Fruit fly (Drosophila melanogaster) whole organism, embryonic: ENCODE results near the gene CG32075.

ENCODE experiments used
- Abd-B ChIP-seq: fragments of 200-800 bp; sonication (Bioruptor generic); optimal IDR thresholded peaks from 2 replicates; lab custom pipeline; 2018; ENCODE audit warnings: missing biosample characterization, mild to moderate bottlenecking, missing genetic modification characterization, moderate library complexity
- Asciz ChIP-seq: fragments of 200-800 bp; sonication (Bioruptor generic); optimal IDR thresholded peaks from 2 replicates; lab custom pipeline; 2017; ENCODE audit warnings: missing biosample characterization, mild to moderate bottlenecking, missing genetic modification characterization, missing genetic modification reagents
- BEAF-32 ChIP-seq: fragments of 200-800 bp; sonication (Bioruptor generic); optimal IDR thresholded peaks from 3 replicates; lab custom pipeline; 2017; ENCODE audit warnings: missing biosample characterization, missing genetic modification characterization, mild to moderate bottlenecking, moderate library complexity, missing genetic modification reagents
- CG10654 ChIP-seq: fragments of 200-800 bp; sonication (Bioruptor generic); optimal IDR thresholded peaks from 2 replicates; lab custom pipeline; 2016; ENCODE audit warnings: missing biosample characterization, missing genetic modification characterization
- CG11093 ChIP-seq: fragments of 200-800 bp; sonication (Bioruptor generic); IDR thresholded peaks from 3 replicates; pipeline ENCODE4 v1.3.6; 2022; ENCODE audit warnings: missing biosample characterization, missing genetic modification characterization
- CG12219 ChIP-seq: fragments of 200-800 bp; sonication (Bioruptor generic); optimal IDR thresholded peaks from 3 replicates; lab custom pipeline; 2018; ENCODE audit warnings: missing biosample characterization, mild to moderate bottlenecking, missing genetic modification characterization
- CG12391 ChIP-seq: fragments of 200-800 bp; sonication (Bioruptor generic); optimal IDR thresholded peaks from 3 replicates; lab custom pipeline; 2018; ENCODE audit warnings: missing biosample characterization, mild to moderate bottlenecking, missing genetic modification characterization, moderate library complexity
- CG14050 ChIP-seq: fragments of 200-800 bp; sonication (Bioruptor generic); IDR thresholded peaks from 3 replicates; pipeline ENCODE4 v1.3.6; 2022; ENCODE audit warnings: missing biosample characterization, missing genetic modification characterization
- CG14441 ChIP-seq: fragments of 200-800 bp; sonication (Bioruptor generic); IDR thresholded peaks from 2 replicates; pipeline ENCODE4 v1.3.6; 2022; ENCODE audit warnings: missing biosample characterization, missing genetic modification characterization
- CG17568 ChIP-seq: fragments of 200-800 bp; sonication (Bioruptor generic); optimal IDR thresholded peaks from 2 replicates; lab custom pipeline; 2018; ENCODE audit warnings: missing biosample characterization, mild to moderate bottlenecking, missing genetic modification characterization, moderate library complexity
- CG18619 ChIP-seq: fragments of 200-800 bp; sonication (Bioruptor generic); optimal IDR thresholded peaks from 3 replicates; lab custom pipeline; 2017; ENCODE audit warnings: missing biosample characterization, mild to moderate bottlenecking, missing genetic modification characterization
- CG18764 ChIP-seq: fragments of 200-800 bp; sonication (Bioruptor generic); optimal IDR thresholded peaks from 3 replicates; lab custom pipeline; 2016; ENCODE audit warnings: missing biosample characterization, missing genetic modification characterization
- CG31224 ChIP-seq: fragments of 200-800 bp; sonication (Bioruptor generic); IDR thresholded peaks from 2 replicates; pipeline ENCODE4 v1.3.6; 2022; ENCODE audit warnings: missing biosample characterization, missing genetic modification characterization
- CG31388 ChIP-seq: fragments of 200-800 bp; sonication (Bioruptor generic); optimal IDR thresholded peaks from 2 replicates; lab custom pipeline; 2016; ENCODE audit warnings: missing biosample characterization, missing genetic modification characterization
- CG3838 ChIP-seq: fragments of 200-800 bp; sonication (Bioruptor generic); optimal IDR thresholded peaks from 3 replicates; lab custom pipeline; 2016; ENCODE audit warnings: missing biosample characterization, missing genetic modification characterization
- CG6854 ChIP-seq: fragments of 200-800 bp; sonication (Bioruptor generic); optimal IDR thresholded peaks from 3 replicates; lab custom pipeline; 2017; ENCODE audit warnings: missing biosample characterization, mild to moderate bottlenecking, missing genetic modification characterization
- CG7556 ChIP-seq: fragments of 200-800 bp; sonication (Bioruptor generic); optimal IDR thresholded peaks from 2 replicates; lab custom pipeline; 2017; ENCODE audit warnings: missing biosample characterization, mild to moderate bottlenecking, missing genetic modification characterization
- CG7928 ChIP-seq: fragments of 200-800 bp; sonication (Bioruptor generic); optimal IDR thresholded peaks from 2 replicates; lab custom pipeline; 2017; ENCODE audit warnings: missing biosample characterization, mild to moderate bottlenecking, missing genetic modification characterization
- CG7963 ChIP-seq: fragments of 200-800 bp; sonication (Bioruptor generic); IDR thresholded peaks from 3 replicates; pipeline ENCODE4 v1.3.6; 2022; ENCODE audit warnings: missing biosample characterization, missing genetic modification characterization; ENCODE audit not compliant: partially characterized antibody
- CG9932 ChIP-seq: fragments of 200-800 bp; sonication (Bioruptor generic); IDR thresholded peaks from 2 replicates; pipeline ENCODE4 v1.3.6; 2022; ENCODE audit warnings: missing biosample characterization, missing genetic modification characterization
- CoRest ChIP-seq: fragments of 200-800 bp; sonication (Bioruptor generic); optimal IDR thresholded peaks from 3 replicates; lab custom pipeline; 2018; ENCODE audit warnings: missing biosample characterization, mild to moderate bottlenecking, missing genetic modification characterization, moderate library complexity
- CrebB ChIP-seq: fragments of 200-800 bp; sonication (Bioruptor generic); optimal IDR thresholded peaks from 3 replicates; lab custom pipeline; 2018; ENCODE audit warnings: missing biosample characterization, mild to moderate bottlenecking, missing genetic modification characterization
- D19B ChIP-seq: fragments of 200-800 bp; sonication (Bioruptor generic); optimal IDR thresholded peaks from 2 replicates; lab custom pipeline; 2017; ENCODE audit warnings: missing biosample characterization, mild to moderate bottlenecking, missing genetic modification characterization
- Dbx ChIP-seq: fragments of 200-800 bp; sonication (Bioruptor generic); IDR thresholded peaks from 3 replicates; pipeline ENCODE4 v1.3.6; 2022; ENCODE audit warnings: missing biosample characterization, missing genetic modification characterization
- Fer1 ChIP-seq: fragments of 200-800 bp; sonication (Bioruptor generic); optimal IDR thresholded peaks from 2 replicates; lab custom pipeline; 2017; ENCODE audit warnings: missing biosample characterization, mild to moderate bottlenecking, missing genetic modification characterization
- Gug ChIP-seq: fragments of 200-800 bp; sonication (Bioruptor generic); IDR thresholded peaks from 4 replicates; pipeline ENCODE4 v1.3.6; 2022; ENCODE audit warnings: missing biosample characterization, missing genetic modification characterization
- HLH3B ChIP-seq: fragments of 200-800 bp; sonication (Bioruptor generic); IDR thresholded peaks from 2 replicates; pipeline ENCODE4 v1.3.6; 2022; ENCODE audit warnings: missing biosample characterization, missing genetic modification characterization
- Hmx ChIP-seq: fragments of 200-800 bp; sonication (Bioruptor generic); optimal IDR thresholded peaks from 2 replicates; lab custom pipeline; 2016; ENCODE audit warnings: missing biosample characterization, missing genetic modification characterization
- Hr51 ChIP-seq, 2 experiments: fragments of 200-800 bp; sonication (Bioruptor generic); optimal IDR thresholded peaks; 2 replicates in 1 of 2; 3 replicates in 1 of 2; lab custom pipeline; 2016 to 2018; ENCODE audit warnings: missing biosample characterization in 2 of 2, missing genetic modification characterization in 2 of 2, mild to moderate bottlenecking in 1 of 2, moderate library complexity in 1 of 2
- Hsf ChIP-seq: fragments of 200-800 bp; sonication (Bioruptor generic); optimal IDR thresholded peaks from 3 replicates; lab custom pipeline; 2016; ENCODE audit warnings: missing biosample characterization, missing genetic modification characterization
- MESR4 ChIP-seq: fragments of 200-800 bp; sonication (Bioruptor generic); optimal IDR thresholded peaks from 2 replicates; lab custom pipeline; 2018; ENCODE audit warnings: missing biosample characterization, mild to moderate bottlenecking, missing genetic modification characterization, moderate library complexity
- Max ChIP-seq: fragments of 200-800 bp; sonication (Bioruptor generic); optimal IDR thresholded peaks from 2 replicates; lab custom pipeline; 2016; ENCODE audit warnings: missing biosample characterization, mild to moderate bottlenecking, missing genetic modification characterization
- Med ChIP-seq: fragments of 200-800 bp; sonication (Bioruptor generic); peaks from one replicate; lab custom pipeline; 2016; ENCODE audit warnings: missing biosample characterization, missing genetic modification characterization, mild to moderate bottlenecking, inconsistent platforms, moderate library complexity
- NFAT ChIP-seq: fragments of 200-800 bp; sonication (Bioruptor generic); IDR thresholded peaks from 2 replicates; pipeline ENCODE4 v1.3.6; 2022; ENCODE audit warnings: missing biosample characterization, missing genetic modification characterization
- Xbp1 ChIP-seq: fragments of 200-800 bp; sonication (Bioruptor generic); optimal IDR thresholded peaks from 3 replicates; lab custom pipeline; 2016; ENCODE audit warnings: missing biosample characterization, mild to moderate bottlenecking, missing genetic modification characterization
- cas ChIP-seq: fragments of 200-800 bp; sonication (Bioruptor generic); IDR thresholded peaks from 2 replicates; pipeline ENCODE4 v1.3.6; 2022; ENCODE audit warnings: missing biosample characterization, missing genetic modification characterization
- en ChIP-seq: fragments of 200-800 bp; sonication (Bioruptor generic); optimal IDR thresholded peaks from 2 replicates; lab custom pipeline; 2016; ENCODE audit warnings: missing biosample characterization, missing genetic modification characterization
- ftz-f1 ChIP-seq: fragments of 200-800 bp; sonication (Bioruptor generic); optimal IDR thresholded peaks from 2 replicates; lab custom pipeline; 2016; ENCODE audit warnings: missing biosample characterization, missing genetic modification characterization
- gsb-n ChIP-seq: fragments of 200-800 bp; sonication (Bioruptor generic); optimal IDR thresholded peaks from 3 replicates; lab custom pipeline; 2018; ENCODE audit warnings: missing biosample characterization, mild to moderate bottlenecking, missing genetic modification characterization
- hb ChIP-seq: fragments of 200-800 bp; sonication (Bioruptor generic); IDR thresholded peaks from 3 replicates; pipeline ENCODE4 v1.3.6; 2022; ENCODE audit warnings: missing biosample characterization, missing genetic modification characterization; ENCODE audit not compliant: partially characterized antibody
- hbn ChIP-seq: fragments of 200-800 bp; sonication (Bioruptor generic); IDR thresholded peaks from 2 replicates; pipeline ENCODE4 v1.3.6; 2022; ENCODE audit warnings: missing biosample characterization, missing genetic modification characterization; ENCODE audit not compliant: partially characterized antibody
- inv ChIP-seq: fragments of 200-800 bp; sonication (Bioruptor generic); IDR thresholded peaks from 2 replicates; pipeline ENCODE4 v1.3.6; 2022; ENCODE audit warnings: missing biosample characterization, missing genetic modification characterization; ENCODE audit not compliant: partially characterized antibody
- kah ChIP-seq: fragments of 200-800 bp; sonication (Bioruptor generic); optimal IDR thresholded peaks from 2 replicates; lab custom pipeline; 2018; ENCODE audit warnings: missing biosample characterization, mild to moderate bottlenecking, missing genetic modification characterization
- lola ChIP-seq, 3 experiments: fragments of >200 bp in 2 of 3; fragments of 200-800 bp in 1 of 3; sonication (Bioruptor generic) in 1 of 3; optimal IDR thresholded peaks; 2 replicates each; lab custom pipeline; 2017 to 2019; ENCODE audit warnings: missing biosample characterization in 3 of 3, missing genetic modification characterization in 3 of 3, mild to moderate bottlenecking in 1 of 3, moderate library complexity in 1 of 3
- nom ChIP-seq: fragments of 200-800 bp; sonication (Bioruptor generic); optimal IDR thresholded peaks from 2 replicates; lab custom pipeline; 2017; ENCODE audit warnings: missing biosample characterization, missing genetic modification characterization, mild to moderate bottlenecking, moderate library complexity, missing genetic modification reagents
- odd ChIP-seq: fragments of 200-800 bp; sonication (Bioruptor generic); optimal IDR thresholded peaks from 2 replicates; lab custom pipeline; 2017; ENCODE audit warnings: missing biosample characterization, mild to moderate bottlenecking, missing genetic modification characterization
- repo ChIP-seq: fragments of 200-800 bp; sonication (Bioruptor generic); optimal IDR thresholded peaks from 2 replicates; lab custom pipeline; 2016; ENCODE audit warnings: missing biosample characterization, missing genetic modification characterization
- run ChIP-seq: fragments of 200-800 bp; sonication (Bioruptor generic); optimal IDR thresholded peaks from 3 replicates; lab custom pipeline; 2018; ENCODE audit warnings: missing biosample characterization, mild to moderate bottlenecking, missing genetic modification characterization
- z ChIP-seq: fragments of 200-800 bp; sonication (Bioruptor generic); IDR thresholded peaks from 3 replicates; pipeline ENCODE4 v1.3.6; 2022; ENCODE audit warnings: missing biosample characterization, missing genetic modification characterization

Gene CG32075

DNA sequence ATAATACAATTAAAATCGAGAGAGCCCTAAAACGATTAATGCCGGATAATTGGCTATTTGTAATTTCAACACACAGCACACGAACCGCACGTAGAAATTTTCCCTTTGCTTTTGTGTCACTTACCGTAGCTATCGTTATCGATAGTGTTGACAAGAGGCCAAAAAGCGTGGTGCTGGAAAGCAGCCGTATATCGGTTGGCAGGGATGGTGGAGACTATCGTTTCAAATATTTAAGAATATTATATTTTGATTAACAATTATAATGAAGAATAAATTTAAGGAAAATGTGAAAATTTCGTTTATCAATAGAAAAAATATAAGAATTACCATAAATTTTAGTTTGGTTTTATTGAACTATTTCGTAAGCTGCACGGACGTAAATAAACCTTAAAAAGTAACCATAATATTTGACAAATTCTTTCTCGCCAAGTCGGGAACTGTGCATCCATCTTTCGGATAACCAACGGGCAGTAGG, 28.3 kb upstream of the CG32075 start, which contains the start of gene JIL-1 (continued):
- TF ChIP-seq CrebB: no peak
- peak; percentile 26 for TF ChIP-seq Abd-B (GFP tag; lab: Kevin White, UChicago)
- TF ChIP-seq CG31224 (GFP tag; lab: Robert Waterston, UW): peak; percentile 65
- TF ChIP-seq Hsf: peak; percentile 50
- TF ChIP-seq CG6854 (GFP tag; lab: Kevin White, UChicago): no peak
- TF ChIP-seq CG14441 (GFP tag; lab: Robert Waterston, UW): peak; percentile 77
- peak; percentile 30 for TF ChIP-seq CG18764 (GFP tag; lab: Kevin White, UChicago)
- TF ChIP-seq MESR4: peak; percentile 70
- peak; percentile 25 for TF ChIP-seq CG17568 (GFP tag; lab: Kevin White, UChicago)
- no peak for TF ChIP-seq CG3838 (GFP tag; lab: Kevin White, UChicago)
- TF ChIP-seq CG31388 (GFP tag; lab: Kevin White, UChicago): no peak
- TF ChIP-seq hb: peak; percentile 77
- TF ChIP-seq Med (GFP tag; lab: Kevin White, UChicago): peak; percentile 95
- no peak for TF ChIP-seq odd
- TF ChIP-seq D19B: no peak
- TF ChIP-seq CoRest: peak; percentile 60
- TF ChIP-seq inv (GFP tag; lab: Robert Waterston, UW): peak; percentile 83
- TF ChIP-seq CG18619 (GFP tag; lab: Kevin White, UChicago): peak; percentile 41
- TF ChIP-seq CG7556 (GFP tag; lab: Kevin White, UChicago): peak; percentile 27
- TF ChIP-seq Hr51 (GFP tag; optimal IDR thresholded peaks at IDR 0.05; lab: Kevin White, UChicago): peak; percentile 41 to 50
- peak; percentile 33 for TF ChIP-seq Asciz (GFP tag; lab: Kevin White, UChicago)
- peak; percentile 79 for TF ChIP-seq CG7963 (GFP tag; lab: Robert Waterston, UW)
- TF ChIP-seq HLH3B: peak; percentile 35; the same call in 1 of the 2 replicates
- peak; percentile 76 for TF ChIP-seq Xbp1 (GFP tag; lab: Kevin White, UChicago)
- TF ChIP-seq ftz-f1 (GFP tag; lab: Kevin White, UChicago): no peak
- peak in 1 of 3 experiments; percentile 30 for TF ChIP-seq lola (GFP tag; optimal IDR thresholded peaks at IDR 0.05; lab: Kevin White, UChicago)
- peak; percentile 60 for TF ChIP-seq Fer1 (GFP tag; lab: Kevin White, UChicago)
- TF ChIP-seq CG14050: peak; percentile 66; the same call in 2 of the 3 replicates
- TF ChIP-seq CG10654 (GFP tag; lab: Kevin White, UChicago): peak; percentile 28
- TF ChIP-seq CG12391 (tag; lab: Kevin White, UChicago): peak; percentile 71
- peak; percentile 59; the same call in 1 of the 3 replicates for TF ChIP-seq CG11093 (GFP tag; lab: Robert Waterston, UW)
- TF ChIP-seq gsb-n: peak; percentile 32
- TF ChIP-seq kah (GFP tag; lab: Kevin White, UChicago): no peak
- TF ChIP-seq NFAT (GFP tag; lab: Robert Waterston, UW): peak; percentile 92
- no peak for TF ChIP-seq en (GFP tag; lab: Kevin White, UChicago)
- TF ChIP-seq nom (GFP tag; lab: Kevin White, UChicago): no peak
- peak; percentile 95 for TF ChIP-seq CG9932 (GFP tag; lab: Robert Waterston, UW)
- TF ChIP-seq cas (GFP tag; lab: Robert Waterston, UW): peak; percentile 57
- no peak for TF ChIP-seq CG12219 (GFP tag; lab: Kevin White, UChicago)
- 0 out of 3 replicates have a peak, but pooled peaks have one; percentile 28 for TF ChIP-seq z (GFP tag; lab: Robert Waterston, UW)
- peak; percentile 89 for TF ChIP-seq CG7928 (GFP tag; lab: Kevin White, UChicago)
- no peak for TF ChIP-seq Hmx (GFP tag; lab: Kevin White, UChicago)
- peak; percentile 19 for TF ChIP-seq repo (GFP tag; lab: Kevin White, UChicago)
- peak; percentile 75 for TF ChIP-seq hbn
- peak; percentile 67 for TF ChIP-seq Max (GFP tag; lab: Kevin White, UChicago)
- peak; percentile 93 for TF ChIP-seq Dbx (GFP tag; lab: Robert Waterston, UW)
- TF ChIP-seq BEAF-32 (GFP tag; lab: Kevin White, UChicago): peak; percentile 89
- peak; percentile 80 for TF ChIP-seq Gug
- TF ChIP-seq run (tag; lab: Kevin White, UChicago): no peak
